Fruit fly (Drosophila melanogaster) Kc167 (cell line): ENCODE results near the gene CG11714.

Source experiments
- Myc ChIP-seq: fragments of >200 bp; optimal IDR thresholded peaks from 2 replicates; lab custom pipeline; 2017; ENCODE audit warnings: missing external identifiers
- Sin3A ChIP-seq: fragments of >200 bp; optimal IDR thresholded peaks from 2 replicates; lab custom pipeline; 2018; ENCODE audit warnings: missing external identifiers
- h ChIP-seq: fragments of >200 bp; optimal IDR thresholded peaks from 3 replicates; lab custom pipeline; 2018; ENCODE audit warnings: missing external identifiers
- insv ChIP-seq: fragments of >200 bp; optimal IDR thresholded peaks from 3 replicates; lab custom pipeline; 2018; ENCODE audit warnings: missing external identifiers
- psq ChIP-seq: fragments of >200 bp; optimal IDR thresholded peaks from 2 replicates; lab custom pipeline; 2017; ENCODE audit warnings: missing external identifiers
- ttk ChIP-seq: sonication (Bioruptor generic); optimal IDR thresholded peaks from 2 replicates; lab custom pipeline; 2017; ENCODE audit warnings: missing external identifiers

- TF ChIP-seq h (lab: Kevin White, UChicago) = no peak
- no peak for TF ChIP-seq psq (lab: Kevin White, UChicago)
- TF ChIP-seq ttk (lab: Kevin White, UChicago) = no peak
- TF ChIP-seq Sin3A (lab: Kevin White, UChicago) = no peak
- no peak for TF ChIP-seq insv (lab: Kevin White, UChicago)
- TF ChIP-seq Myc = no peak
These were observed 41.5 kb upstream of the CG11714 start, which contains the start of the genes CG46412 and CG33267 for dm6 chr3L:11563972-11564533.
